Fruit fly (Drosophila melanogaster) whole organism, embryonic: ENCODE results near the gene CG33268.

Source experiments
- ATbp ChIP-seq: fragments of 200-800 bp; sonication (Bioruptor generic); optimal IDR thresholded peaks from 2 replicates; lab custom pipeline; 2017; ENCODE audit warnings: missing biosample characterization, mild to moderate bottlenecking, missing genetic modification characterization, missing genetic modification reagents
- Aef1 ChIP-seq: fragments of 200-800 bp; sonication (Bioruptor generic); IDR thresholded peaks from 3 replicates; pipeline ENCODE4 v1.3.6; 2022; ENCODE audit warnings: missing biosample characterization, missing genetic modification characterization
- Bdp1 ChIP-seq: fragments of 200-800 bp; sonication (Bioruptor generic); optimal IDR thresholded peaks from 3 replicates; lab custom pipeline; 2016; ENCODE audit warnings: missing biosample characterization, missing genetic modification characterization
- BtbVII ChIP-seq: fragments of 200-800 bp; sonication (Bioruptor generic); optimal IDR thresholded peaks from 3 replicates; lab custom pipeline; 2017; ENCODE audit warnings: missing biosample characterization, mild to moderate bottlenecking, missing genetic modification characterization
- CG10462 ChIP-seq: fragments of 200-800 bp; sonication (Bioruptor generic); optimal IDR thresholded peaks from 2 replicates; lab custom pipeline; 2016; ENCODE audit warnings: missing biosample characterization, missing genetic modification characterization
- CG12769 ChIP-seq: fragments of 200-800 bp; sonication (Bioruptor generic); optimal IDR thresholded peaks from 2 replicates; lab custom pipeline; 2019; ENCODE audit warnings: missing biosample characterization, mild to moderate bottlenecking, missing genetic modification characterization, moderate library complexity
- CG14667 ChIP-seq: fragments of 200-800 bp; sonication (Bioruptor generic); IDR thresholded peaks from 2 replicates; pipeline ENCODE4 v1.3.6; 2022; ENCODE audit warnings: missing biosample characterization, missing genetic modification characterization
- CG15011 ChIP-seq: fragments of 200-800 bp; sonication (Bioruptor generic); optimal IDR thresholded peaks from 3 replicates; lab custom pipeline; 2018; ENCODE audit warnings: missing biosample characterization, mild to moderate bottlenecking, missing genetic modification characterization
- CG15269 ChIP-seq: fragments of 200-800 bp; sonication (Bioruptor generic); optimal IDR thresholded peaks from 2 replicates; lab custom pipeline; 2018; ENCODE audit warnings: missing biosample characterization, mild to moderate bottlenecking, missing genetic modification characterization, moderate library complexity
- CG1792 ChIP-seq: fragments of 200-800 bp; sonication (Bioruptor generic); optimal IDR thresholded peaks from 2 replicates; lab custom pipeline; 2016; ENCODE audit warnings: missing biosample characterization, missing genetic modification characterization
- CG2120 ChIP-seq: fragments of 200-800 bp; sonication (Bioruptor generic); optimal IDR thresholded peaks from 3 replicates; lab custom pipeline; 2016; ENCODE audit warnings: missing biosample characterization, missing genetic modification characterization
- CG31224 ChIP-seq: fragments of 200-800 bp; sonication (Bioruptor generic); IDR thresholded peaks from 2 replicates; pipeline ENCODE4 v1.3.6; 2022; ENCODE audit warnings: missing biosample characterization, missing genetic modification characterization
- CG32767 ChIP-seq: fragments of 200-800 bp; sonication (Bioruptor generic); IDR thresholded peaks from 2 replicates; pipeline ENCODE4 v1.3.6; 2022; ENCODE audit warnings: missing biosample characterization, missing genetic modification characterization
- CG3995 ChIP-seq: fragments of 200-800 bp; sonication (Bioruptor generic); optimal IDR thresholded peaks from 3 replicates; lab custom pipeline; 2016; ENCODE audit warnings: missing biosample characterization, missing genetic modification characterization
- CG4360 ChIP-seq: fragments of 200-800 bp; sonication (Bioruptor generic); IDR thresholded peaks from 2 replicates; pipeline ENCODE4 v1.3.6; 2022; ENCODE audit warnings: missing biosample characterization, missing genetic modification characterization
- CG43689 ChIP-seq: fragments of 200-800 bp; sonication (Bioruptor generic); IDR thresholded peaks from 2 replicates; pipeline ENCODE4 v1.3.6; 2022; ENCODE audit warnings: missing biosample characterization, missing genetic modification characterization
- CG4730 ChIP-seq: fragments of 200-800 bp; sonication (Bioruptor generic); IDR thresholded peaks from 2 replicates; pipeline ENCODE4 v1.3.6; 2022; ENCODE audit warnings: missing biosample characterization, missing genetic modification characterization
- CG6765 ChIP-seq: fragments of 200-800 bp; sonication (Bioruptor generic); optimal IDR thresholded peaks from 3 replicates; lab custom pipeline; 2017; ENCODE audit warnings: missing biosample characterization, mild to moderate bottlenecking, missing genetic modification characterization
- CG8290 ChIP-seq, 3 experiments: fragments of 200-800 bp; sonication (Bioruptor generic); optimal IDR thresholded peaks; 2 replicates each; lab custom pipeline; 2016 to 2019; ENCODE audit warnings: missing biosample characterization in 3 of 3, missing genetic modification characterization in 3 of 3, mild to moderate bottlenecking in 2 of 3, moderate library complexity in 1 of 3
- CG9727 ChIP-seq: fragments of 200-800 bp; sonication (Bioruptor generic); optimal IDR thresholded peaks from 3 replicates; lab custom pipeline; 2017; ENCODE audit warnings: missing biosample characterization, mild to moderate bottlenecking, missing genetic modification characterization
- Chrac-16 ChIP-seq: fragments of 200-800 bp; sonication (Bioruptor generic); optimal IDR thresholded peaks from 3 replicates; lab custom pipeline; 2016; ENCODE audit warnings: missing biosample characterization, missing genetic modification characterization
- D19A ChIP-seq: fragments of 200-800 bp; optimal IDR thresholded peaks from 3 replicates; lab custom pipeline; 2019; ENCODE audit warnings: missing biosample characterization, mild to moderate bottlenecking, missing genetic modification characterization, moderate library complexity
- Dbx ChIP-seq: fragments of 200-800 bp; sonication (Bioruptor generic); IDR thresholded peaks from 3 replicates; pipeline ENCODE4 v1.3.6; 2022; ENCODE audit warnings: missing biosample characterization, missing genetic modification characterization
- Dfd ChIP-seq, 2 experiments: fragments of >200 bp; optimal IDR thresholded peaks; 2 replicates each; lab custom pipeline; 2017; ENCODE audit warnings: missing biosample characterization in 2 of 2, missing genetic modification characterization in 2 of 2
- Fer3 ChIP-seq: fragments of 200-800 bp; sonication (Bioruptor generic); optimal IDR thresholded peaks from 2 replicates; lab custom pipeline; 2018; ENCODE audit warnings: missing biosample characterization, mild to moderate bottlenecking, missing genetic modification characterization, moderate library complexity
- MESR4 ChIP-seq: fragments of 200-800 bp; sonication (Bioruptor generic); optimal IDR thresholded peaks from 2 replicates; lab custom pipeline; 2018; ENCODE audit warnings: missing biosample characterization, mild to moderate bottlenecking, missing genetic modification characterization, moderate library complexity
- MTF-1 ChIP-seq: fragments of 200-800 bp; sonication (Bioruptor generic); optimal IDR thresholded peaks from 2 replicates; lab custom pipeline; 2018; ENCODE audit warnings: missing biosample characterization, mild to moderate bottlenecking, missing genetic modification characterization, borderline replicate concordance
- Oli ChIP-seq: fragments of 200-800 bp; sonication (Bioruptor generic); optimal IDR thresholded peaks from 2 replicates; lab custom pipeline; 2018; ENCODE audit warnings: missing biosample characterization, mild to moderate bottlenecking, missing genetic modification characterization, moderate library complexity
- Opbp ChIP-seq: fragments of 200-800 bp; sonication (Bioruptor generic); IDR thresholded peaks from 3 replicates; pipeline ENCODE4 v1.3.6; 2022; ENCODE audit warnings: missing biosample characterization, missing genetic modification characterization; ENCODE audit not compliant: partially characterized antibody
- Ssrp ChIP-seq: fragments of 200-800 bp; sonication (Bioruptor generic); optimal IDR thresholded peaks from 2 replicates; lab custom pipeline; 2018; ENCODE audit warnings: missing biosample characterization, mild to moderate bottlenecking, missing genetic modification characterization, moderate library complexity
- Stat92E ChIP-seq, 3 experiments: fragments of >200 bp in 2 of 3; fragments of 200-800 bp in 1 of 3; sonication (Bioruptor generic) in 1 of 3; optimal IDR thresholded peaks; 2 replicates each; lab custom pipeline; 2017 to 2019; ENCODE audit warnings: missing biosample characterization in 3 of 3, missing genetic modification characterization in 3 of 3, mild to moderate bottlenecking in 1 of 3, moderate library complexity in 1 of 3
- Trl ChIP-seq, 3 experiments: fragments of >200 bp in 2 of 3; fragments of 200-800 bp in 1 of 3; sonication (Bioruptor generic) in 1 of 3; optimal IDR thresholded peaks; 2 replicates in 1 of 3; 3 replicates in 2 of 3; lab custom pipeline; 2016 to 2017; ENCODE audit warnings: missing biosample characterization in 1 of 3, missing genetic modification characterization in 1 of 3
- ash1 ChIP-seq: fragments of 200-800 bp; sonication (Bioruptor generic); optimal IDR thresholded peaks from 2 replicates; lab custom pipeline; 2018; ENCODE audit warnings: missing biosample characterization, mild to moderate bottlenecking, missing genetic modification characterization
- dysf ChIP-seq: fragments of 200-800 bp; sonication (Bioruptor generic); IDR thresholded peaks from 3 replicates; pipeline ENCODE4 v1.3.6; 2022; ENCODE audit warnings: missing biosample characterization, missing genetic modification characterization
- gce ChIP-seq: fragments of 200-800 bp; sonication (Bioruptor generic); IDR thresholded peaks from 3 replicates; pipeline ENCODE4 v1.3.6; 2022; ENCODE audit warnings: missing biosample characterization, missing genetic modification characterization
- hb ChIP-seq: fragments of 200-800 bp; sonication (Bioruptor generic); IDR thresholded peaks from 3 replicates; pipeline ENCODE4 v1.3.6; 2022; ENCODE audit warnings: missing biosample characterization, missing genetic modification characterization; ENCODE audit not compliant: partially characterized antibody
- kay ChIP-seq: fragments of 200-800 bp; sonication (Bioruptor generic); optimal IDR thresholded peaks from 2 replicates; lab custom pipeline; 2016; ENCODE audit warnings: missing biosample characterization, missing genetic modification characterization
- kni ChIP-seq: fragments of 200-800 bp; sonication (Bioruptor generic); optimal IDR thresholded peaks from 3 replicates; lab custom pipeline; 2017; ENCODE audit warnings: mild to moderate bottlenecking, missing biosample characterization, missing genetic modification reagents, missing genetic modification characterization
- mam ChIP-seq: fragments of 200-800 bp; sonication (Bioruptor generic); optimal IDR thresholded peaks from 3 replicates; lab custom pipeline; 2016; ENCODE audit warnings: missing biosample characterization, missing genetic modification characterization
- mld ChIP-seq: fragments of 200-800 bp; sonication (Bioruptor generic); IDR thresholded peaks from 3 replicates; pipeline ENCODE4 v1.3.6; 2022; ENCODE audit warnings: missing biosample characterization, missing genetic modification characterization; ENCODE audit not compliant: partially characterized antibody
- odd ChIP-seq: fragments of 200-800 bp; sonication (Bioruptor generic); optimal IDR thresholded peaks from 2 replicates; lab custom pipeline; 2017; ENCODE audit warnings: missing biosample characterization, mild to moderate bottlenecking, missing genetic modification characterization
- pan ChIP-seq, 4 experiments: fragments of >200 bp in 3 of 4; fragments of 200-800 bp in 1 of 4; sonication (Bioruptor generic) in 1 of 4; optimal IDR thresholded peaks in 3 of 4; IDR thresholded peaks in 1 of 4; 2 replicates each; pipeline versions ENCODE4 v1.3.6 to Lab custom; 2017 to 2022; ENCODE audit warnings: missing biosample characterization in 2 of 4, missing genetic modification characterization in 2 of 4, mixed read lengths in 1 of 4
- run ChIP-seq: fragments of 200-800 bp; sonication (Bioruptor generic); optimal IDR thresholded peaks from 3 replicates; lab custom pipeline; 2018; ENCODE audit warnings: missing biosample characterization, mild to moderate bottlenecking, missing genetic modification characterization
- sna ChIP-seq: fragments of 200-800 bp; sonication (Bioruptor generic); IDR thresholded peaks from 2 replicates; pipeline ENCODE4 v1.3.6; 2022; ENCODE audit warnings: missing biosample characterization, missing genetic modification characterization; ENCODE audit not compliant: partially characterized antibody
- trh ChIP-seq: fragments of 200-800 bp; sonication (Bioruptor generic); optimal IDR thresholded peaks from 2 replicates; lab custom pipeline; 2016; ENCODE audit warnings: missing biosample characterization, missing genetic modification characterization
- zen2 ChIP-seq: fragments of 200-800 bp; sonication (Bioruptor generic); IDR thresholded peaks from 3 replicates; pipeline ENCODE4 v1.3.6; 2022; ENCODE audit warnings: missing biosample characterization, missing genetic modification characterization; ENCODE audit not compliant: partially characterized antibody

Gene CG33268

dm6 chr3L:11561946-11562760, 28.9 kb downstream of the CG33268 start, which contains the start of the genes CG7394 and Mob2 (continued):
- TF ChIP-seq CG10462 (peak; percentile 81), run (tag; lab: Kevin White, UChicago) (no peak), BtbVII (peak; percentile 64), CG1792 (GFP tag; lab: Kevin White, UChicago) (peak; percentile 47), Dbx (GFP tag; lab: Robert Waterston, UW) (peak; percentile 96), Chrac-16 (GFP tag; lab: Kevin White, UChicago) (peak; percentile 90), Ssrp (tag; lab: Kevin White, UChicago) (peak; percentile 86), CG6765 (peak; percentile 83), MESR4 (GFP tag; lab: Kevin White, UChicago) (peak; percentile 80), Bdp1 (GFP tag; lab: Kevin White, UChicago) (peak; percentile 80), dysf (GFP tag; lab: Robert Waterston, UW) (peak; percentile 91), CG8290 (GFP tag; optimal IDR thresholded peaks at IDR 0.05; lab: Kevin White, UChicago) (peak; percentile 89), CG8290 (tag; optimal IDR thresholded peaks at IDR 0.05; lab: Kevin White, UChicago) (peak; percentile 81 to 92), D19A (tag; lab: Kevin White, UChicago) (peak; percentile 69), Opbp (peak; percentile 81), pan (optimal IDR thresholded peaks at IDR 0.05; lab: Kevin White, UChicago) (no peak), pan (GFP tag; optimal IDR thresholded peaks at IDR 0.05 in 1 of 2, IDR thresholded peaks at IDR 0.05 in 1 of 2) (peak; percentile 56 to 91), Stat92E (GFP tag; optimal IDR thresholded peaks at IDR 0.05; lab: Kevin White, UChicago) (peak in 2 of 3 experiments; percentile 14 to 83), hb (peak; percentile 60; the same call in 2 of the 3 replicates), sna (GFP tag; lab: Robert Waterston, UW) (peak; percentile 86), CG15011 (GFP tag; lab: Kevin White, UChicago) (peak; percentile 79), zen2 (GFP tag; lab: Robert Waterston, UW) (no peak; the same call in 2 of the 3 replicates), trh (GFP tag; lab: Kevin White, UChicago) (peak; percentile 77), CG15269 (tag; lab: Kevin White, UChicago) (peak; percentile 93), CG32767 (GFP tag; lab: Robert Waterston, UW) (peak; percentile 79; the same call in 1 of the 2 replicates), CG2120 (peak; percentile 96), kni (GFP tag; lab: Kevin White, UChicago) (peak; percentile 20), CG9727 (GFP tag; lab: Kevin White, UChicago) (peak; percentile 93), kay (GFP tag; lab: Kevin White, UChicago) (peak; percentile 84), CG3995 (GFP tag; lab: Kevin White, UChicago) (peak; percentile 61), ash1 (GFP tag; lab: Kevin White, UChicago) (peak; percentile 28), CG43689 (peak; percentile 53; the same call in 1 of the 2 replicates), gce (GFP tag; lab: Robert Waterston, UW) (peak; percentile 81), Aef1 (GFP tag; lab: Robert Waterston, UW) (peak; percentile 90), Dfd (GFP tag; optimal IDR thresholded peaks at IDR 0.05; lab: Kevin White, UChicago) (no peak), CG4730 (peak; percentile 85), CG14667 (peak; percentile 81), Trl (optimal IDR thresholded peaks at IDR 0.05; lab: Kevin White, UChicago) (peak in 1 of 2 experiments; percentile 55), Trl (GFP tag; optimal IDR thresholded peaks at IDR 0.05; lab: Kevin White, UChicago) (peak; percentile 82), Oli (tag; lab: Kevin White, UChicago) (peak; percentile 86), Fer3 (tag; lab: Kevin White, UChicago) (peak; percentile 86), ATbp (GFP tag; lab: Kevin White, UChicago) (peak; percentile 74), odd (GFP tag; lab: Kevin White, UChicago) (peak; percentile 69), CG12769 (tag; lab: Kevin White, UChicago) (peak; percentile 94), mam (GFP tag; lab: Kevin White, UChicago) (peak; percentile 89), CG31224 (GFP tag; lab: Robert Waterston, UW) (peak; percentile 84), CG4360 (GFP tag; lab: Robert Waterston, UW) (peak; percentile 63), MTF-1 (peak; percentile 76), mld (0 out of 3 replicates have a peak, but pooled peaks have one; percentile 71)
